Fruit fly (Drosophila melanogaster) whole organism, embryonic: ENCODE measurements around the gene CG2540.

ENCODE experiments used
- Abd-B ChIP-seq: fragments of 200-800 bp; sonication (Bioruptor generic); optimal IDR thresholded peaks from 2 replicates; lab custom pipeline; 2018; ENCODE audit warnings: missing biosample characterization, mild to moderate bottlenecking, missing genetic modification characterization, moderate library complexity
- B-H1 ChIP-seq: fragments of 200-800 bp; sonication (Bioruptor generic); IDR thresholded peaks from 3 replicates; pipeline ENCODE4 v1.3.6; 2022; ENCODE audit warnings: missing biosample characterization, missing genetic modification characterization
- CG10267 ChIP-seq: fragments of 200-800 bp; sonication (Bioruptor generic); optimal IDR thresholded peaks from 2 replicates; lab custom pipeline; 2018; ENCODE audit warnings: missing biosample characterization, mild to moderate bottlenecking, missing genetic modification characterization, moderate library complexity
- CG10366 ChIP-seq: fragments of 200-800 bp; sonication (Bioruptor generic); IDR thresholded peaks from 2 replicates; pipeline ENCODE4 v1.3.6; 2022; ENCODE audit warnings: missing biosample characterization, missing genetic modification characterization
- CG11695 ChIP-seq: fragments of 200-800 bp; sonication (Bioruptor generic); IDR thresholded peaks from 3 replicates; pipeline ENCODE4 v1.3.6; 2022; ENCODE audit warnings: missing biosample characterization, missing genetic modification characterization
- CG13296 ChIP-seq: fragments of 200-800 bp; sonication (Bioruptor generic); optimal IDR thresholded peaks from 3 replicates; lab custom pipeline; 2018; ENCODE audit warnings: missing biosample characterization, mild to moderate bottlenecking, missing genetic modification characterization
- CG16863 ChIP-seq: fragments of 200-800 bp; sonication (Bioruptor generic); optimal IDR thresholded peaks from 3 replicates; lab custom pipeline; 2016; ENCODE audit warnings: missing biosample characterization, missing genetic modification characterization
- CG17612 ChIP-seq: fragments of 200-800 bp; sonication (Bioruptor generic); IDR thresholded peaks from 2 replicates; pipeline ENCODE4 v1.3.6; 2022; ENCODE audit warnings: missing biosample characterization, missing genetic modification characterization
- CG18599 ChIP-seq: fragments of 200-800 bp; sonication (Bioruptor generic); optimal IDR thresholded peaks from 3 replicates; lab custom pipeline; 2017; ENCODE audit warnings: missing biosample characterization, missing genetic modification characterization, mild to moderate bottlenecking, moderate library complexity, missing genetic modification reagents
- CG2129 ChIP-seq: fragments of 200-800 bp; sonication (Bioruptor generic); IDR thresholded peaks from 2 replicates; pipeline ENCODE4 v1.3.6; 2022; ENCODE audit warnings: missing biosample characterization, missing genetic modification characterization; ENCODE audit not compliant: partially characterized antibody
- CG2202 ChIP-seq: fragments of 200-800 bp; sonication (Bioruptor generic); optimal IDR thresholded peaks from 2 replicates; lab custom pipeline; 2018; ENCODE audit warnings: missing biosample characterization, mild to moderate bottlenecking, missing genetic modification characterization
- CG2889 ChIP-seq: fragments of 200-800 bp; sonication (Bioruptor generic); IDR thresholded peaks from 3 replicates; pipeline ENCODE4 v1.3.6; 2022; ENCODE audit warnings: missing biosample characterization, missing genetic modification characterization
- CG32772 ChIP-seq: fragments of 200-800 bp; sonication (Bioruptor generic); IDR thresholded peaks from 2 replicates; pipeline ENCODE4 v1.3.6; 2022; ENCODE audit warnings: missing biosample characterization, missing genetic modification characterization
- CG33213 ChIP-seq: fragments of 200-800 bp; sonication (Bioruptor generic); optimal IDR thresholded peaks from 3 replicates; lab custom pipeline; 2016; ENCODE audit warnings: missing biosample characterization, missing genetic modification characterization
- CG4404 ChIP-seq: fragments of 200-800 bp; sonication (Bioruptor generic); IDR thresholded peaks from 2 replicates; pipeline ENCODE4 v1.3.6; 2022; ENCODE audit warnings: missing biosample characterization, missing genetic modification characterization
- CG4730 ChIP-seq: fragments of 200-800 bp; sonication (Bioruptor generic); IDR thresholded peaks from 2 replicates; pipeline ENCODE4 v1.3.6; 2022; ENCODE audit warnings: missing biosample characterization, missing genetic modification characterization
- CG7372 ChIP-seq: fragments of 200-800 bp; sonication (Bioruptor generic); IDR thresholded peaks from 2 replicates; pipeline ENCODE4 v1.3.6; 2022; ENCODE audit warnings: missing biosample characterization, missing genetic modification characterization
- CG9609 ChIP-seq: fragments of 200-800 bp; sonication (Bioruptor generic); optimal IDR thresholded peaks from 3 replicates; lab custom pipeline; 2016; ENCODE audit warnings: missing biosample characterization, missing genetic modification characterization
- Dek ChIP-seq: fragments of 200-800 bp; sonication (Bioruptor generic); optimal IDR thresholded peaks from 3 replicates; lab custom pipeline; 2019; ENCODE audit warnings: missing biosample characterization, mild to moderate bottlenecking, missing genetic modification characterization, moderate library complexity
- Elba2 ChIP-seq: fragments of 200-800 bp; sonication (Bioruptor generic); optimal IDR thresholded peaks from 3 replicates; lab custom pipeline; 2016; ENCODE audit warnings: missing biosample characterization, missing genetic modification characterization
- Hand ChIP-seq: fragments of 200-800 bp; sonication (Bioruptor generic); optimal IDR thresholded peaks from 2 replicates; lab custom pipeline; 2017; ENCODE audit warnings: mild to moderate bottlenecking, missing biosample characterization, missing genetic modification reagents, missing genetic modification characterization
- Hmr ChIP-seq: fragments of 200-800 bp; sonication (Bioruptor generic); optimal IDR thresholded peaks from 3 replicates; lab custom pipeline; 2017; ENCODE audit warnings: mild to moderate bottlenecking, missing biosample characterization, missing genetic modification reagents, missing genetic modification characterization
- Med ChIP-seq: fragments of 200-800 bp; sonication (Bioruptor generic); peaks from one replicate; lab custom pipeline; 2016; ENCODE audit warnings: missing biosample characterization, missing genetic modification characterization, mild to moderate bottlenecking, inconsistent platforms, moderate library complexity
- Poxn ChIP-seq: fragments of 200-800 bp; sonication (Bioruptor generic); IDR thresholded peaks from 2 replicates; pipeline ENCODE4 v1.3.6; 2022; ENCODE audit warnings: missing biosample characterization, missing genetic modification characterization
- Ravus ChIP-seq: fragments of 200-800 bp; sonication (Bioruptor generic); IDR thresholded peaks from 2 replicates; pipeline ENCODE4 v1.3.6; 2022; ENCODE audit warnings: missing biosample characterization, missing genetic modification characterization
- Sox102F ChIP-seq: fragments of 200-800 bp; sonication (Bioruptor generic); optimal IDR thresholded peaks from 2 replicates; lab custom pipeline; 2018; ENCODE audit warnings: missing biosample characterization, mild to moderate bottlenecking, missing genetic modification characterization, moderate library complexity
- Sry-β ChIP-seq: fragments of 200-800 bp; sonication (Bioruptor generic); optimal IDR thresholded peaks from 2 replicates; lab custom pipeline; 2018; ENCODE audit warnings: missing biosample characterization, mild to moderate bottlenecking, missing genetic modification characterization, moderate library complexity
- Xrp1 ChIP-seq: fragments of 200-800 bp; sonication (Bioruptor generic); IDR thresholded peaks from 2 replicates; pipeline ENCODE4 v1.3.6; 2022; ENCODE audit warnings: missing biosample characterization, missing genetic modification characterization
- ac ChIP-seq: fragments of 200-800 bp; sonication (Bioruptor generic); optimal IDR thresholded peaks from 3 replicates; lab custom pipeline; 2017; ENCODE audit warnings: missing biosample characterization, mild to moderate bottlenecking, missing genetic modification characterization
- aop ChIP-seq: fragments of 200-800 bp; sonication (Bioruptor generic); IDR thresholded peaks from 2 replicates; pipeline ENCODE4 v1.3.6; 2022; ENCODE audit warnings: missing biosample characterization, missing genetic modification characterization
- az2 ChIP-seq: fragments of 200-800 bp; sonication (Bioruptor generic); optimal IDR thresholded peaks from 3 replicates; lab custom pipeline; 2016; ENCODE audit warnings: missing biosample characterization, missing genetic modification characterization
- bbx ChIP-seq: fragments of 200-800 bp; sonication (Bioruptor generic); IDR thresholded peaks from 2 replicates; pipeline ENCODE4 v1.3.6; 2022; ENCODE audit warnings: missing biosample characterization, missing genetic modification characterization; ENCODE audit not compliant: partially characterized antibody
- dan ChIP-seq: fragments of 200-800 bp; sonication (Bioruptor generic); IDR thresholded peaks from 2 replicates; pipeline ENCODE4 v1.3.6; 2022; ENCODE audit warnings: missing biosample characterization, missing genetic modification characterization
- disco-r ChIP-seq: fragments of 200-800 bp; sonication (Bioruptor generic); optimal IDR thresholded peaks from 2 replicates; lab custom pipeline; 2016; ENCODE audit warnings: missing biosample characterization, missing genetic modification characterization
- emc ChIP-seq: fragments of 200-800 bp; sonication (Bioruptor generic); optimal IDR thresholded peaks from 2 replicates; lab custom pipeline; 2016; ENCODE audit warnings: missing biosample characterization, missing genetic modification characterization
- eyg ChIP-seq: fragments of 200-800 bp; sonication (Bioruptor generic); optimal IDR thresholded peaks from 3 replicates; lab custom pipeline; 2016; ENCODE audit warnings: missing biosample characterization, missing genetic modification characterization
- fru ChIP-seq: fragments of >200 bp; optimal IDR thresholded peaks from 2 replicates; lab custom pipeline; 2017
- ftz-f1 ChIP-seq: fragments of 200-800 bp; sonication (Bioruptor generic); optimal IDR thresholded peaks from 2 replicates; lab custom pipeline; 2016; ENCODE audit warnings: missing biosample characterization, missing genetic modification characterization
- gcm2 ChIP-seq: fragments of 200-800 bp; sonication (Bioruptor generic); optimal IDR thresholded peaks from 2 replicates; lab custom pipeline; 2016; ENCODE audit warnings: missing biosample characterization, missing genetic modification characterization
- hbn ChIP-seq: fragments of 200-800 bp; sonication (Bioruptor generic); IDR thresholded peaks from 2 replicates; pipeline ENCODE4 v1.3.6; 2022; ENCODE audit warnings: missing biosample characterization, missing genetic modification characterization; ENCODE audit not compliant: partially characterized antibody
- ken ChIP-seq: fragments of 200-800 bp; sonication (Bioruptor generic); IDR thresholded peaks from 3 replicates; pipeline ENCODE4 v1.3.6; 2022; ENCODE audit warnings: missing biosample characterization, missing genetic modification characterization
- kni ChIP-seq: fragments of 200-800 bp; sonication (Bioruptor generic); optimal IDR thresholded peaks from 3 replicates; lab custom pipeline; 2017; ENCODE audit warnings: mild to moderate bottlenecking, missing biosample characterization, missing genetic modification reagents, missing genetic modification characterization
- lab ChIP-seq: fragments of 200-800 bp; sonication (Bioruptor generic); optimal IDR thresholded peaks from 3 replicates; lab custom pipeline; 2017; ENCODE audit warnings: missing biosample characterization, missing genetic modification characterization, mild to moderate bottlenecking, moderate library complexity, missing genetic modification reagents
- nom ChIP-seq: fragments of 200-800 bp; sonication (Bioruptor generic); optimal IDR thresholded peaks from 2 replicates; lab custom pipeline; 2017; ENCODE audit warnings: missing biosample characterization, missing genetic modification characterization, mild to moderate bottlenecking, moderate library complexity, missing genetic modification reagents
- pfk ChIP-seq: fragments of 200-800 bp; sonication (Bioruptor generic); optimal IDR thresholded peaks from 2 replicates; lab custom pipeline; 2018; ENCODE audit warnings: missing biosample characterization, mild to moderate bottlenecking, missing genetic modification characterization, moderate library complexity
- salm ChIP-seq: fragments of 200-800 bp; sonication (Bioruptor generic); optimal IDR thresholded peaks from 2 replicates; lab custom pipeline; 2018; ENCODE audit warnings: missing biosample characterization, mild to moderate bottlenecking, missing genetic modification characterization
- sd ChIP-seq: fragments of 200-800 bp; sonication (Bioruptor generic); optimal IDR thresholded peaks from 3 replicates; lab custom pipeline; 2018; ENCODE audit warnings: missing biosample characterization, mild to moderate bottlenecking, missing genetic modification characterization, moderate library complexity
- trem ChIP-seq: fragments of 200-800 bp; optimal IDR thresholded peaks from 3 replicates; lab custom pipeline; 2019; ENCODE audit warnings: missing biosample characterization, mild to moderate bottlenecking, missing genetic modification characterization, moderate library complexity
- ttk ChIP-seq: fragments of 200-800 bp; sonication (Bioruptor generic); IDR thresholded peaks from 2 replicates; pipeline ENCODE4 v2.1.2; 2022; ENCODE audit warnings: missing biosample characterization, missing genetic modification characterization
- usp ChIP-seq: fragments of >200 bp; optimal IDR thresholded peaks from 2 replicates; lab custom pipeline; 2017; ENCODE audit warnings: missing biosample characterization, missing genetic modification characterization
- zfh1 ChIP-seq: fragments of 200-800 bp; sonication (Bioruptor generic); IDR thresholded peaks from 3 replicates; pipeline ENCODE4 v1.3.6; 2022; ENCODE audit warnings: missing biosample characterization, missing genetic modification characterization

CG2540 gene

DNA sequence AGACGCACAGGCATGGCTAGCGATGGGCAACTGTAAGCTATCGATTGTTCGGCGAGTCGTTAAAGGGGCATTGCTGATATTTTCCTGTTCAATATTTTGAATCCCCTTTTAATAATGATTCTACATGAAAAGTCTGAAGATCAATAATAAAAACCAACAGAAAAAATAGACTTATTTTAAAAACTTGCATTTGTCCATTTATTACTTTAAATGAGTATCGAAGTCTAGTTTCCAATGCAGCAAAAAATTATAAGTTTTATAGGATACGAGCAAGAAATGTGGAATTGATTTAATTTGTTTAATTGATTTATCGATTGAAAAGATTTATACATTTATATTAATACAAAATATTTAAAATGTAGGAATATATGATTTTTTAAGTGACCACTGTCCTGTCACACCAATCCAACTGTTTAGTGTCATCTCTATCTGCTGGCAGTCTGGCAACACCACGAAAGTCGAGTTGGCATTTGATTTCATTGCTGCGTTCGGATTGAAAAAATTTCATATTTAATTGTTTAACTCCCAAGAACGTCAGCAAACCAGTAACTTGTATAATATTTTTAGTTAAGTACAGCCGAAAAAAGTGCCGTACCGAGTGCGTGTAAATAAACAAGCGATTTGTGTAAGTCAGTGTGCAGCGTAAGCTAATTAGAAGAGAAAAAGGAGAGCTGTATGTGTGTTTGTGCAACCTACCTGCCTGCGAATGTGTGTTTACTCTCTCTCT is 33.9 kb upstream of the CG2540 start, which contains the start of the genes CG1824 and Sec16 (continued):
- no peak for TF ChIP-seq lab (GFP tag; lab: Kevin White, UChicago)
- no peak for TF ChIP-seq fru (lab: Kevin White, UChicago)
- TF ChIP-seq CG33213 (GFP tag; lab: Kevin White, UChicago): no peak
- TF ChIP-seq CG10267: peak; percentile 52
- TF ChIP-seq bbx (GFP tag; lab: Robert Waterston, UW): no peak; the same call in 1 of the 2 replicates
- TF ChIP-seq usp: no peak
- TF ChIP-seq CG2202 (tag; lab: Kevin White, UChicago): no peak
- no peak for TF ChIP-seq emc (GFP tag; lab: Kevin White, UChicago)
- no peak for TF ChIP-seq Sox102F
- TF ChIP-seq pfk (GFP tag; lab: Kevin White, UChicago): no peak
- TF ChIP-seq Ravus: no peak
- TF ChIP-seq kni (GFP tag; lab: Kevin White, UChicago): no peak
- TF ChIP-seq ttk (GFP tag; lab: Robert Waterston, UW): no peak
- no peak for TF ChIP-seq aop (GFP tag; lab: Robert Waterston, UW)
- no peak for TF ChIP-seq ftz-f1 (GFP tag; lab: Kevin White, UChicago)
- no peak for TF ChIP-seq CG9609
- TF ChIP-seq ac (GFP tag; lab: Kevin White, UChicago): no peak
- TF ChIP-seq Elba2 (GFP tag; lab: Kevin White, UChicago): no peak
- TF ChIP-seq disco-r (GFP tag; lab: Kevin White, UChicago): no peak
- peak; percentile 17 for TF ChIP-seq CG18599 (GFP tag; lab: Kevin White, UChicago)
- TF ChIP-seq Hand: no peak
- no peak for TF ChIP-seq zfh1 (GFP tag; lab: Robert Waterston, UW)
- TF ChIP-seq CG7372: no peak
- TF ChIP-seq trem (tag; lab: Kevin White, UChicago): peak; percentile 58
- peak; percentile 5 for TF ChIP-seq Hmr (GFP tag; lab: Kevin White, UChicago)
- TF ChIP-seq CG16863: no peak
- no peak for TF ChIP-seq CG32772 (GFP tag; lab: Robert Waterston, UW)
- TF ChIP-seq sd: no peak
- no peak for TF ChIP-seq CG4404 (GFP tag; lab: Robert Waterston, UW)
- TF ChIP-seq salm: no peak
- TF ChIP-seq Xrp1 (GFP tag; lab: Robert Waterston, UW): peak; percentile 11; the same call in 1 of the 2 replicates
- no peak for TF ChIP-seq CG4730 (GFP tag; lab: Robert Waterston, UW)
- no peak for TF ChIP-seq dan (GFP tag; lab: Robert Waterston, UW)
- TF ChIP-seq CG11695 (GFP tag; lab: Robert Waterston, UW): 0 out of 3 replicates have a peak, but pooled peaks have one; percentile 22
- TF ChIP-seq CG10366: no peak
- TF ChIP-seq hbn (GFP tag; lab: Robert Waterston, UW): no peak
- TF ChIP-seq B-H1: no peak
- TF ChIP-seq CG2129 (GFP tag; lab: Robert Waterston, UW): peak; percentile 26; the same call in 1 of the 2 replicates
- no peak for TF ChIP-seq ken
- TF ChIP-seq CG13296: no peak
- no peak for TF ChIP-seq eyg (GFP tag; lab: Kevin White, UChicago)
- no peak for TF ChIP-seq CG2889
- TF ChIP-seq CG17612 (GFP tag; lab: Robert Waterston, UW): no peak
- peak; percentile 44 for TF ChIP-seq Sry-β (GFP tag; lab: Kevin White, UChicago)
- peak; percentile 54 for TF ChIP-seq Abd-B (GFP tag; lab: Kevin White, UChicago)
- peak; percentile 35 for TF ChIP-seq Dek (tag; lab: Kevin White, UChicago)
- TF ChIP-seq Poxn (GFP tag; lab: Robert Waterston, UW): no peak
- no peak for TF ChIP-seq gcm2
- peak; percentile 50 for TF ChIP-seq Med (GFP tag; lab: Kevin White, UChicago)
- TF ChIP-seq az2: peak; percentile 47
- TF ChIP-seq nom (GFP tag; lab: Kevin White, UChicago): no peak
